Worm (Caenorhabditis elegans) whole organism, L4/young adult: ENCODE results near the gene kin-4.

ENCODE experiments used
- W03F9.2 ChIP-seq: fragments of 150-350 bp; optimal IDR thresholded peaks from 2 replicates; lab custom pipeline; 2014; ENCODE audit warnings: missing biosample characterization, missing genetic modification characterization
- dao-5 ChIP-seq: sonication (generic microtip); optimal IDR thresholded peaks from 2 replicates; lab custom pipeline; 2016; ENCODE audit warnings: missing genotype, missing genetic modification characterization, moderate library complexity, missing compliant biosample characterization
- him-1 ChIP-seq: sonication (generic microtip); optimal IDR thresholded peaks from 2 replicates; lab custom pipeline; 2016; ENCODE audit warnings: missing genotype, missing genetic modification reagents, missing genetic modification characterization, missing compliant biosample characterization

ce11 chrIV:11438255-11438654, 12.7 kb downstream of the kin-4 start:
- TF ChIP-seq dao-5 (tag; lab: Kevin White, UChicago) = no peak
- TF ChIP-seq him-1 = no peak
- TF ChIP-seq W03F9.2 (tag; lab: Kevin White, UChicago) = no peak
